Fruit fly (Drosophila melanogaster) whole organism, adult: ENCODE results near the gene Ddx56.
A peak's percentile ranks its signal among the peaks of the same experiment; 100 is the strongest.

Source experiments
- CG11617 ChIP-seq: fragments of 200-800 bp; sonication (Bioruptor generic); optimal IDR thresholded peaks from 2 replicates; lab custom pipeline; 2017; ENCODE audit warnings: mild to moderate bottlenecking, missing biosample characterization, missing genetic modification reagents, missing genetic modification characterization
- CG12768 ChIP-seq: fragments of 200-800 bp; sonication (Bioruptor generic); optimal IDR thresholded peaks from 2 replicates; lab custom pipeline; 2017; ENCODE audit warnings: missing biosample characterization, missing genetic modification characterization, mild to moderate bottlenecking, moderate library complexity, missing genetic modification reagents
- CG14711 ChIP-seq: fragments of 200-800 bp; sonication (Bioruptor generic); optimal IDR thresholded peaks from 2 replicates; lab custom pipeline; 2018; ENCODE audit warnings: missing biosample characterization, mild to moderate bottlenecking, missing genetic modification characterization, moderate library complexity
- CG1620 ChIP-seq: fragments of 200-800 bp; sonication (Bioruptor generic); optimal IDR thresholded peaks from 2 replicates; lab custom pipeline; 2016; ENCODE audit warnings: missing biosample characterization, missing genetic modification characterization
- CG33017 ChIP-seq: fragments of 200-800 bp; sonication (Bioruptor generic); optimal IDR thresholded peaks from 2 replicates; lab custom pipeline; 2018; ENCODE audit warnings: missing biosample characterization, mild to moderate bottlenecking, missing genetic modification characterization, moderate library complexity
- CG5204 ChIP-seq: fragments of 200-800 bp; sonication (Bioruptor generic); optimal IDR thresholded peaks from 2 replicates; lab custom pipeline; 2016; ENCODE audit warnings: missing biosample characterization, missing genetic modification characterization
- Hr96 ChIP-seq: fragments of 200-800 bp; sonication (Bioruptor generic); optimal IDR thresholded peaks from 2 replicates; lab custom pipeline; 2016; ENCODE audit warnings: missing biosample characterization, missing genetic modification characterization
- bab1 ChIP-seq: fragments of 200-800 bp; sonication (Bioruptor generic); optimal IDR thresholded peaks from 3 replicates; lab custom pipeline; 2019; ENCODE audit warnings: missing biosample characterization, mild to moderate bottlenecking, missing genetic modification characterization, moderate library complexity
- cic ChIP-seq: fragments of 200-800 bp; sonication (Bioruptor generic); optimal IDR thresholded peaks from 2 replicates; lab custom pipeline; 2017; ENCODE audit warnings: missing biosample characterization, mild to moderate bottlenecking, missing genetic modification characterization, moderate library complexity
- kay ChIP-seq: fragments of 200-800 bp; sonication (Bioruptor generic); peaks from one replicate; lab custom pipeline; 2016; ENCODE audit warnings: missing biosample characterization, missing genetic modification characterization, borderline replicate concordance
- pad ChIP-seq: fragments of 200-800 bp; sonication (Bioruptor generic); optimal IDR thresholded peaks from 3 replicates; lab custom pipeline; 2017; ENCODE audit warnings: missing biosample characterization, missing genetic modification characterization, mild to moderate bottlenecking, moderate library complexity, missing genetic modification reagents
- tj ChIP-seq: fragments of 200-800 bp; sonication (Bioruptor generic); optimal IDR thresholded peaks from 3 replicates; lab custom pipeline; 2017; ENCODE audit warnings: missing biosample characterization, mild to moderate bottlenecking, missing genetic modification characterization, moderate library complexity
- toe ChIP-seq: fragments of 200-800 bp; sonication (Bioruptor generic); optimal IDR thresholded peaks from 2 replicates; lab custom pipeline; 2016; ENCODE audit warnings: missing biosample characterization, missing genetic modification characterization

- TF ChIP-seq kay (GFP tag; lab: Kevin White, UChicago) (no peak), bab1 (GFP tag; lab: Kevin White, UChicago) (peak; percentile 90), CG14711 (tag; lab: Kevin White, UChicago) (peak; percentile 91), CG5204 (GFP tag; lab: Kevin White, UChicago) (peak; percentile 56), tj (GFP tag; lab: Kevin White, UChicago) (peak; percentile 72), pad (GFP tag; lab: Kevin White, UChicago) (peak; percentile 93), CG1620 (GFP tag; lab: Kevin White, UChicago) (peak; percentile 85), CG33017 (tag; lab: Kevin White, UChicago) (peak; percentile 95), CG11617 (GFP tag; lab: Kevin White, UChicago) (peak; percentile 95), CG12768 (peak; percentile 94), cic (GFP tag; lab: Kevin White, UChicago) (peak; percentile 82), Hr96 (GFP tag; lab: Kevin White, UChicago) (no peak), toe (GFP tag; lab: Kevin White, UChicago) (peak; percentile 74)
Observed at dm6 chrX:21366311-21366990, 21.3 kb downstream of the Ddx56 start.
